Worm (Caenorhabditis elegans) whole organism, early embryonic: Measurements from ENCODE around the gene rpoa-49.

Source experiments
- aly-1 ChIP-seq: sonication (generic microtip); optimal IDR thresholded peaks from 2 replicates; lab custom pipeline; 2016; ENCODE audit warnings: missing genetic modification characterization, missing compliant biosample characterization
- ama-1 ChIP-seq: fragments of 150-350 bp; optimal IDR thresholded peaks from 2 replicates; lab custom pipeline; 2014
- ceh-13 ChIP-seq: fragments of 200-800 bp; sonication (Bioruptor generic); optimal IDR thresholded peaks from 2 replicates; lab custom pipeline; 2018; ENCODE audit warnings: mild to moderate bottlenecking, missing genetic modification characterization, missing compliant biosample characterization
- ceh-36 ChIP-seq: sonication (generic microtip); optimal IDR thresholded peaks from 2 replicates; lab custom pipeline; 2016; ENCODE audit warnings: missing genetic modification characterization, inconsistent platforms, missing compliant biosample characterization
- sea-1 ChIP-seq: fragments of 200-800 bp; sonication (Bioruptor generic); conservative IDR thresholded peaks from 2 replicates; pipeline ENCODE4 v1.3.6; 2022; ENCODE audit warnings: missing genetic modification characterization, missing compliant biosample characterization
- tbx-11 ChIP-seq: fragments of 200-800 bp; sonication (Bioruptor generic); IDR thresholded peaks from 2 replicates; pipeline ENCODE4 v1.3.6; 2022; ENCODE audit warnings: missing genetic modification characterization, missing compliant biosample characterization
- tra-4 ChIP-seq: sonication (generic microtip); optimal IDR thresholded peaks from 2 replicates; lab custom pipeline; 2017; ENCODE audit warnings: missing genetic modification characterization, missing compliant biosample characterization

DNA sequence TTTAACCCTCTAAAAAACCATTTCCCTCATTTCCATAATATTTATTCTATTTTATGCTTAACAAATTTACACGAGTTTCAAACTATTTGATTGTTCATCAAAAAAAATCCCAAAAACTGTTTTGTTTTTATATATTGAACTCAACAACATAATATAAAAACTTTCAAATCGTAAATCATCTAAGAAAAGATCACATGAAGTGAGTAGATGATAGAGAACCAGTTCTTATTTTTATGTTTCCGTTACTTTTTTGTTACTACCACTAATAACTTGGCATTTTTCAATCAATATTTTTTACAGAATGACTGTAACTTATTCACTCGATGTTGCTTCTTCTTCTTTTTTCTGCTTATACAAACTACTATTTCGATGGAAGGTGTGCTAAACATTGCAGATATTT lies 32.2 kb upstream of the rpoa-49 start, which contains the start of gene best-3:
- TF ChIP-seq ama-1 (lab: Kevin White, UChicago): no peak
- no peak for TF ChIP-seq sea-1 (GFP tag; lab: Robert Waterston, UW)
- no peak for TF ChIP-seq ceh-36 (tag; lab: Kevin White, UChicago)
- TF ChIP-seq tbx-11 (GFP tag; lab: Robert Waterston, UW): no peak
- no peak for TF ChIP-seq aly-1 (tag; lab: Kevin White, UChicago)
- TF ChIP-seq tra-4 (tag; lab: Kevin White, UChicago): no peak
- TF ChIP-seq ceh-13: no peak
